Worm (Caenorhabditis elegans) whole organism, early embryonic: Measurements from ENCODE around the gene agmo-1.

ENCODE experiments used
- B0310.2 ChIP-seq: sonication (generic microtip); optimal IDR thresholded peaks from 2 replicates; lab custom pipeline; 2016; ENCODE audit warnings: mild to moderate bottlenecking, missing genetic modification characterization, missing compliant biosample characterization
- F13C5.2 ChIP-seq: sonication (generic microtip); optimal IDR thresholded peaks from 2 replicates; lab custom pipeline; 2017; ENCODE audit warnings: mild to moderate bottlenecking, missing genetic modification characterization, inconsistent platforms, missing compliant biosample characterization
- aly-1 ChIP-seq: sonication (generic microtip); optimal IDR thresholded peaks from 2 replicates; lab custom pipeline; 2016; ENCODE audit warnings: missing genetic modification characterization, missing compliant biosample characterization
- ama-1 ChIP-seq: fragments of 150-350 bp; optimal IDR thresholded peaks from 2 replicates; lab custom pipeline; 2014
- ceh-13 ChIP-seq: fragments of 200-800 bp; sonication (Bioruptor generic); optimal IDR thresholded peaks from 2 replicates; lab custom pipeline; 2018; ENCODE audit warnings: mild to moderate bottlenecking, missing genetic modification characterization, missing compliant biosample characterization
- ceh-36 ChIP-seq: sonication (generic microtip); optimal IDR thresholded peaks from 2 replicates; lab custom pipeline; 2016; ENCODE audit warnings: missing genetic modification characterization, inconsistent platforms, missing compliant biosample characterization
- ets-7 ChIP-seq: sonication (generic microtip); optimal IDR thresholded peaks from 2 replicates; lab custom pipeline; 2016; ENCODE audit warnings: missing genotype, missing genetic modification characterization, missing compliant biosample characterization
- flt-1 ChIP-seq: fragments of 200-800 bp; sonication (Bioruptor generic); IDR thresholded peaks from 2 replicates; pipeline ENCODE4 v1.3.6; 2022; ENCODE audit warnings: missing genetic modification characterization, missing compliant biosample characterization
- hmbx-1 ChIP-seq: sonication (generic microtip); optimal IDR thresholded peaks from 2 replicates; lab custom pipeline; 2016; ENCODE audit warnings: mild to moderate bottlenecking, missing genetic modification characterization, missing compliant biosample characterization
- hmg-4 ChIP-seq: fragments of 200-800 bp; sonication (Bioruptor generic); optimal IDR thresholded peaks from 2 replicates; lab custom pipeline; 2018; ENCODE audit warnings: mild to moderate bottlenecking, missing genetic modification characterization, missing compliant biosample characterization
- hnd-1 ChIP-seq: sonication (generic microtip); optimal IDR thresholded peaks from 2 replicates; lab custom pipeline; 2016; ENCODE audit warnings: missing genetic modification characterization, missing compliant biosample characterization
- pes-1 ChIP-seq: fragments of 200-800 bp; sonication (Bioruptor generic); IDR thresholded peaks from 2 replicates; pipeline ENCODE4 v1.3.6; 2022; ENCODE audit warnings: missing genetic modification reagents, missing genetic modification characterization, missing compliant biosample characterization
- scrt-1 ChIP-seq: fragments of 200-800 bp; sonication (Bioruptor generic); IDR thresholded peaks from 2 replicates; pipeline ENCODE4 v1.3.6; 2022; ENCODE audit warnings: missing genetic modification characterization, missing compliant biosample characterization
- sea-1 ChIP-seq: fragments of 200-800 bp; sonication (Bioruptor generic); conservative IDR thresholded peaks from 2 replicates; pipeline ENCODE4 v1.3.6; 2022; ENCODE audit warnings: missing genetic modification characterization, missing compliant biosample characterization
- tbx-11 ChIP-seq: fragments of 200-800 bp; sonication (Bioruptor generic); IDR thresholded peaks from 2 replicates; pipeline ENCODE4 v1.3.6; 2022; ENCODE audit warnings: missing genetic modification characterization, missing compliant biosample characterization
- tbx-37 ChIP-seq: fragments of 200-800 bp; sonication (Bioruptor generic); conservative IDR thresholded peaks from 2 replicates; pipeline ENCODE4 v1.3.6; 2022; ENCODE audit warnings: missing genetic modification reagents, missing genetic modification characterization, missing compliant biosample characterization
- tra-4 ChIP-seq: sonication (generic microtip); optimal IDR thresholded peaks from 2 replicates; lab custom pipeline; 2017; ENCODE audit warnings: missing genetic modification characterization, missing compliant biosample characterization

agmo-1 gene

ce11 chrIII:12838299-12838698, 39.9 kb upstream of the agmo-1 start:
- no peak for TF ChIP-seq scrt-1 (GFP tag; lab: Robert Waterston, UW)
- TF ChIP-seq ama-1 (lab: Kevin White, UChicago), result no peak
- TF ChIP-seq B0310.2 (tag; lab: Kevin White, UChicago), result no peak
- no peak for TF ChIP-seq hmg-4 (GFP tag; lab: Kevin White, UChicago)
- no peak for TF ChIP-seq hnd-1 (tag; lab: Kevin White, UChicago)
- TF ChIP-seq ceh-13 (GFP tag; lab: Kevin White, UChicago), result no peak
- TF ChIP-seq pes-1, result no peak
- no peak for TF ChIP-seq tbx-11 (GFP tag; lab: Robert Waterston, UW)
- no peak for TF ChIP-seq flt-1 (GFP tag; lab: Robert Waterston, UW)
- no peak for TF ChIP-seq ceh-36 (tag; lab: Kevin White, UChicago)
- TF ChIP-seq hmbx-1 (tag; lab: Kevin White, UChicago), result no peak
- no peak for TF ChIP-seq F13C5.2 (tag; lab: Kevin White, UChicago)
- no peak for TF ChIP-seq aly-1 (tag; lab: Kevin White, UChicago)
- no peak for TF ChIP-seq sea-1 (GFP tag; lab: Robert Waterston, UW)
- TF ChIP-seq tbx-37 (GFP tag; lab: Robert Waterston, UW), result no peak
- TF ChIP-seq tra-4, result no peak
- TF ChIP-seq ets-7 (tag; lab: Kevin White, UChicago), result no peak

ce11 chrIII:12836742-12837285, 38.4 kb upstream of the agmo-1 start:
- no peak for TF ChIP-seq pes-1
- no peak for TF ChIP-seq scrt-1 (GFP tag; lab: Robert Waterston, UW)
- TF ChIP-seq ceh-36 (tag; lab: Kevin White, UChicago), result no peak
- no peak for TF ChIP-seq flt-1 (GFP tag; lab: Robert Waterston, UW)
- TF ChIP-seq ceh-13 (GFP tag; lab: Kevin White, UChicago), result no peak
- no peak for TF ChIP-seq B0310.2 (tag; lab: Kevin White, UChicago)
- no peak for TF ChIP-seq ama-1 (lab: Kevin White, UChicago)
- no peak for TF ChIP-seq F13C5.2 (tag; lab: Kevin White, UChicago)
- TF ChIP-seq hmg-4 (GFP tag; lab: Kevin White, UChicago), result no peak
- no peak for TF ChIP-seq hmbx-1 (tag; lab: Kevin White, UChicago)

ce11 chrIII:12833079-12833478, 34.7 kb upstream of the agmo-1 start:
- TF ChIP-seq hmbx-1 (tag; lab: Kevin White, UChicago) (no peak), flt-1 (GFP tag; lab: Robert Waterston, UW) (no peak), ets-7 (tag; lab: Kevin White, UChicago) (no peak)

ce11 chrIII:12831696-12832095, 33.3 kb upstream of the agmo-1 start:
- TF ChIP-seq aly-1 (tag; lab: Kevin White, UChicago), result no peak
- no peak for TF ChIP-seq hnd-1 (tag; lab: Kevin White, UChicago)
- TF ChIP-seq tbx-37 (GFP tag; lab: Robert Waterston, UW), result no peak
- no peak for TF ChIP-seq F13C5.2 (tag; lab: Kevin White, UChicago)
- no peak for TF ChIP-seq B0310.2 (tag; lab: Kevin White, UChicago)
- TF ChIP-seq tbx-11 (GFP tag; lab: Robert Waterston, UW), result no peak
- TF ChIP-seq scrt-1 (GFP tag; lab: Robert Waterston, UW), result no peak
- TF ChIP-seq tra-4, result no peak
- TF ChIP-seq ceh-36 (tag; lab: Kevin White, UChicago), result no peak
- no peak for TF ChIP-seq sea-1 (GFP tag; lab: Robert Waterston, UW)
- no peak for TF ChIP-seq pes-1
- no peak for TF ChIP-seq ceh-13 (GFP tag; lab: Kevin White, UChicago)
- TF ChIP-seq flt-1 (GFP tag; lab: Robert Waterston, UW), result no peak
- no peak for TF ChIP-seq hmbx-1 (tag; lab: Kevin White, UChicago)

- TF ChIP-seq ets-7 (tag; lab: Kevin White, UChicago), result no peak
- TF ChIP-seq pes-1, result no peak
- no peak for TF ChIP-seq aly-1 (tag; lab: Kevin White, UChicago)
- TF ChIP-seq sea-1 (GFP tag; lab: Robert Waterston, UW), result no peak
- no peak for TF ChIP-seq ama-1 (lab: Kevin White, UChicago)
- TF ChIP-seq tbx-37 (GFP tag; lab: Robert Waterston, UW), result no peak
- no peak for TF ChIP-seq tra-4
- TF ChIP-seq hmbx-1 (tag; lab: Kevin White, UChicago), result no peak
- no peak for TF ChIP-seq hmg-4 (GFP tag; lab: Kevin White, UChicago)
- no peak for TF ChIP-seq hnd-1 (tag; lab: Kevin White, UChicago)
- no peak for TF ChIP-seq flt-1 (GFP tag; lab: Robert Waterston, UW)
- no peak for TF ChIP-seq scrt-1 (GFP tag; lab: Robert Waterston, UW)
- no peak for TF ChIP-seq tbx-11 (GFP tag; lab: Robert Waterston, UW)
- no peak for TF ChIP-seq ceh-36 (tag; lab: Kevin White, UChicago)
- no peak for TF ChIP-seq F13C5.2 (tag; lab: Kevin White, UChicago)
- no peak for TF ChIP-seq B0310.2 (tag; lab: Kevin White, UChicago)
- no peak for TF ChIP-seq ceh-13 (GFP tag; lab: Kevin White, UChicago)
These were observed 30.7 kb upstream of the agmo-1 start, which contains the start of gene Y37D8A.3 for ce11 chrIII:12829068-12829467. Gene Y37D8A.3 (plus strand): TSS chrIII:12829368.

- TF ChIP-seq ceh-36 (tag; lab: Kevin White, UChicago), result peak; percentile 72
- no peak for TF ChIP-seq flt-1 (GFP tag; lab: Robert Waterston, UW)
These were observed 24.4 kb upstream of the agmo-1 start for ce11 chrIII:12822608-12823261.

ce11 chrIII:12821331-12821730, 23.0 kb upstream of the agmo-1 start:
- TF ChIP-seq aly-1 (tag; lab: Kevin White, UChicago), result no peak
- TF ChIP-seq tra-4, result no peak
- no peak for TF ChIP-seq sea-1 (GFP tag; lab: Robert Waterston, UW)
- no peak for TF ChIP-seq F13C5.2 (tag; lab: Kevin White, UChicago)
- no peak for TF ChIP-seq scrt-1 (GFP tag; lab: Robert Waterston, UW)
- no peak for TF ChIP-seq hmbx-1 (tag; lab: Kevin White, UChicago)
- TF ChIP-seq tbx-11 (GFP tag; lab: Robert Waterston, UW), result no peak
- TF ChIP-seq tbx-37 (GFP tag; lab: Robert Waterston, UW), result no peak
- no peak for TF ChIP-seq ceh-36 (tag; lab: Kevin White, UChicago)
- no peak for TF ChIP-seq hmg-4 (GFP tag; lab: Kevin White, UChicago)
- no peak for TF ChIP-seq flt-1 (GFP tag; lab: Robert Waterston, UW)
- no peak for TF ChIP-seq ets-7 (tag; lab: Kevin White, UChicago)
- no peak for TF ChIP-seq ceh-13 (GFP tag; lab: Kevin White, UChicago)
- TF ChIP-seq pes-1, result no peak
- TF ChIP-seq hnd-1 (tag; lab: Kevin White, UChicago), result no peak
- no peak for TF ChIP-seq B0310.2 (tag; lab: Kevin White, UChicago)
- no peak for TF ChIP-seq ama-1 (lab: Kevin White, UChicago)
